Fruit fly (Drosophila melanogaster) whole organism, embryonic: ENCODE data around the gene CG15602.
A peak's percentile ranks its signal among the peaks of the same experiment; 100 is the strongest.

Experiments used
- Awh ChIP-seq: fragments of 200-800 bp; sonication (Bioruptor generic); IDR thresholded peaks from 2 replicates; pipeline ENCODE4, ENCODE4 v1.3.6; 2022; ENCODE audit warnings: missing biosample characterization, missing genetic modification characterization
- BtbVII ChIP-seq: fragments of 200-800 bp; sonication (Bioruptor generic); optimal IDR thresholded peaks from 3 replicates; lab custom pipeline; 2017; ENCODE audit warnings: missing biosample characterization, mild to moderate bottlenecking, missing genetic modification characterization
- CG10979 ChIP-seq: fragments of 200-800 bp; sonication (Bioruptor generic); optimal IDR thresholded peaks from 2 replicates; lab custom pipeline; 2018; ENCODE audit warnings: missing biosample characterization, mild to moderate bottlenecking, missing genetic modification characterization, moderate library complexity
- CG12942 ChIP-seq: fragments of 200-800 bp; sonication (Bioruptor generic); optimal IDR thresholded peaks from 3 replicates; lab custom pipeline; 2016; ENCODE audit warnings: missing biosample characterization, missing genetic modification characterization
- CG13424 ChIP-seq: fragments of 200-800 bp; sonication (Bioruptor generic); optimal IDR thresholded peaks from 2 replicates; lab custom pipeline; 2019; ENCODE audit warnings: missing biosample characterization, mild to moderate bottlenecking, missing genetic modification characterization, moderate library complexity
- CG13775 ChIP-seq: fragments of 200-800 bp; sonication (Bioruptor generic); optimal IDR thresholded peaks from 3 replicates; lab custom pipeline; 2017; ENCODE audit warnings: missing biosample characterization, mild to moderate bottlenecking, missing genetic modification characterization
- CG1603 ChIP-seq: fragments of 200-800 bp; sonication (Bioruptor generic); optimal IDR thresholded peaks from 2 replicates; lab custom pipeline; 2019; ENCODE audit warnings: missing biosample characterization, mild to moderate bottlenecking, missing genetic modification characterization, moderate library complexity
- CG18599 ChIP-seq: fragments of 200-800 bp; sonication (Bioruptor generic); optimal IDR thresholded peaks from 3 replicates; lab custom pipeline; 2017; ENCODE audit warnings: missing biosample characterization, missing genetic modification characterization, mild to moderate bottlenecking, moderate library complexity, missing genetic modification reagents
- CG18619 ChIP-seq: fragments of 200-800 bp; sonication (Bioruptor generic); optimal IDR thresholded peaks from 3 replicates; lab custom pipeline; 2017; ENCODE audit warnings: missing biosample characterization, mild to moderate bottlenecking, missing genetic modification characterization
- CG2199 ChIP-seq: fragments of 200-800 bp; sonication (Bioruptor generic); IDR thresholded peaks from 3 replicates; pipeline ENCODE4 v1.3.6; 2022; ENCODE audit warnings: missing biosample characterization, missing genetic modification characterization
- CG3163 ChIP-seq: fragments of 200-800 bp; sonication (Bioruptor generic); optimal IDR thresholded peaks from 3 replicates; lab custom pipeline; 2016; ENCODE audit warnings: missing biosample characterization, missing genetic modification characterization
- CG32767 ChIP-seq: fragments of 200-800 bp; sonication (Bioruptor generic); IDR thresholded peaks from 2 replicates; pipeline ENCODE4 v1.3.6; 2022; ENCODE audit warnings: missing biosample characterization, missing genetic modification characterization
- CG4328 ChIP-seq: fragments of 200-800 bp; sonication (Bioruptor generic); optimal IDR thresholded peaks from 3 replicates; lab custom pipeline; 2017; ENCODE audit warnings: missing biosample characterization, missing genetic modification reagents, missing genetic modification characterization
- CG43689 ChIP-seq: fragments of 200-800 bp; sonication (Bioruptor generic); IDR thresholded peaks from 2 replicates; pipeline ENCODE4 v1.3.6; 2022; ENCODE audit warnings: missing biosample characterization, missing genetic modification characterization
- CG4707 ChIP-seq: fragments of 200-800 bp; sonication (Bioruptor generic); optimal IDR thresholded peaks from 2 replicates; lab custom pipeline; 2018; ENCODE audit warnings: missing biosample characterization, mild to moderate bottlenecking, missing genetic modification characterization, moderate library complexity
- CG4854 ChIP-seq: fragments of 200-800 bp; sonication (Bioruptor generic); optimal IDR thresholded peaks from 2 replicates; lab custom pipeline; 2016; ENCODE audit warnings: missing biosample characterization, missing genetic modification characterization, inconsistent platforms
- CG8944 ChIP-seq: fragments of 200-800 bp; sonication (Bioruptor generic); optimal IDR thresholded peaks from 3 replicates; lab custom pipeline; 2016; ENCODE audit warnings: missing biosample characterization, missing genetic modification characterization
- CG9609 ChIP-seq: fragments of 200-800 bp; sonication (Bioruptor generic); optimal IDR thresholded peaks from 3 replicates; lab custom pipeline; 2016; ENCODE audit warnings: missing biosample characterization, missing genetic modification characterization
- CG9876 ChIP-seq: fragments of 200-800 bp; sonication (Bioruptor generic); optimal IDR thresholded peaks from 2 replicates; lab custom pipeline; 2016; ENCODE audit warnings: missing biosample characterization, missing genetic modification characterization
- D ChIP-seq, 2 experiments: fragments of 200-800 bp in 1 of 2; fragments of >200 bp in 1 of 2; sonication (Bioruptor generic) in 1 of 2; optimal IDR thresholded peaks; 2 replicates in 1 of 2; 3 replicates in 1 of 2; lab custom pipeline; 2017; ENCODE audit warnings: mild to moderate bottlenecking in 1 of 2, missing biosample characterization in 1 of 2, missing genetic modification characterization in 1 of 2, missing genetic modification reagents in 1 of 2
- D19B ChIP-seq: fragments of 200-800 bp; sonication (Bioruptor generic); optimal IDR thresholded peaks from 2 replicates; lab custom pipeline; 2017; ENCODE audit warnings: missing biosample characterization, mild to moderate bottlenecking, missing genetic modification characterization
- Dref ChIP-seq: fragments of 200-800 bp; sonication (Bioruptor generic); IDR thresholded peaks from 2 replicates; pipeline ENCODE4 v1.3.6; 2022; ENCODE audit warnings: missing biosample characterization, missing genetic modification characterization
- ERR ChIP-seq: fragments of 200-800 bp; sonication (Bioruptor generic); optimal IDR thresholded peaks from 2 replicates; lab custom pipeline; 2016; ENCODE audit warnings: missing biosample characterization, missing genetic modification characterization
- Gug ChIP-seq: fragments of 200-800 bp; sonication (Bioruptor generic); IDR thresholded peaks from 4 replicates; pipeline ENCODE4 v1.3.6; 2022; ENCODE audit warnings: missing biosample characterization, missing genetic modification characterization
- HLH54F ChIP-seq: fragments of 200-800 bp; sonication (Bioruptor generic); optimal IDR thresholded peaks from 3 replicates; lab custom pipeline; 2016; ENCODE audit warnings: missing biosample characterization, missing genetic modification characterization
- Hr39 ChIP-seq: fragments of >200 bp; optimal IDR thresholded peaks from 2 replicates; lab custom pipeline; 2017
- Lim3 ChIP-seq: fragments of 200-800 bp; sonication (Bioruptor generic); IDR thresholded peaks from 2 replicates; pipeline ENCODE4 v1.3.6; 2022; ENCODE audit warnings: missing biosample characterization, missing genetic modification characterization
- Meics ChIP-seq: fragments of 200-800 bp; sonication (Bioruptor generic); optimal IDR thresholded peaks from 2 replicates; lab custom pipeline; 2017; ENCODE audit warnings: missing biosample characterization, mild to moderate bottlenecking, missing genetic modification characterization
- Ravus ChIP-seq: fragments of 200-800 bp; sonication (Bioruptor generic); IDR thresholded peaks from 2 replicates; pipeline ENCODE4 v1.3.6; 2022; ENCODE audit warnings: missing biosample characterization, missing genetic modification characterization
- Taf1 ChIP-seq: fragments of 200-800 bp; sonication (Bioruptor generic); IDR thresholded peaks from 2 replicates; pipeline ENCODE4 v1.3.6; 2022; ENCODE audit warnings: missing biosample characterization, missing genetic modification characterization
- Vsx1 ChIP-seq: fragments of 200-800 bp; sonication (Bioruptor generic); optimal IDR thresholded peaks from 2 replicates; lab custom pipeline; 2017; ENCODE audit warnings: missing biosample characterization, mild to moderate bottlenecking, missing genetic modification characterization, missing genetic modification reagents
- Xbp1 ChIP-seq: fragments of 200-800 bp; sonication (Bioruptor generic); optimal IDR thresholded peaks from 3 replicates; lab custom pipeline; 2016; ENCODE audit warnings: missing biosample characterization, mild to moderate bottlenecking, missing genetic modification characterization
- ase ChIP-seq: fragments of 200-800 bp; sonication (Bioruptor generic); IDR thresholded peaks from 3 replicates; pipeline ENCODE4 v1.3.6; 2022; ENCODE audit warnings: missing biosample characterization, missing genetic modification characterization
- cas ChIP-seq: fragments of 200-800 bp; sonication (Bioruptor generic); IDR thresholded peaks from 2 replicates; pipeline ENCODE4 v1.3.6; 2022; ENCODE audit warnings: missing biosample characterization, missing genetic modification characterization
- crc ChIP-seq: fragments of 200-800 bp; sonication (Bioruptor generic); optimal IDR thresholded peaks from 2 replicates; lab custom pipeline; 2016; ENCODE audit warnings: missing biosample characterization, missing genetic modification characterization
- dan ChIP-seq: fragments of 200-800 bp; sonication (Bioruptor generic); IDR thresholded peaks from 2 replicates; pipeline ENCODE4 v1.3.6; 2022; ENCODE audit warnings: missing biosample characterization, missing genetic modification characterization
- dysf ChIP-seq: fragments of 200-800 bp; sonication (Bioruptor generic); IDR thresholded peaks from 3 replicates; pipeline ENCODE4 v1.3.6; 2022; ENCODE audit warnings: missing biosample characterization, missing genetic modification characterization
- eve ChIP-seq, 2 experiments: fragments of >200 bp; optimal IDR thresholded peaks; 2 replicates each; lab custom pipeline; 2017; ENCODE audit warnings: missing biosample characterization in 2 of 2, missing genetic modification characterization in 2 of 2
- gcm2 ChIP-seq: fragments of 200-800 bp; sonication (Bioruptor generic); optimal IDR thresholded peaks from 2 replicates; lab custom pipeline; 2016; ENCODE audit warnings: missing biosample characterization, missing genetic modification characterization
- hbn ChIP-seq: fragments of 200-800 bp; sonication (Bioruptor generic); IDR thresholded peaks from 2 replicates; pipeline ENCODE4 v1.3.6; 2022; ENCODE audit warnings: missing biosample characterization, missing genetic modification characterization; ENCODE audit not compliant: partially characterized antibody
- lilli ChIP-seq: fragments of 200-800 bp; sonication (Bioruptor generic); optimal IDR thresholded peaks from 3 replicates; lab custom pipeline; 2016; ENCODE audit warnings: missing biosample characterization, missing genetic modification characterization
- mld ChIP-seq: fragments of 200-800 bp; sonication (Bioruptor generic); IDR thresholded peaks from 3 replicates; pipeline ENCODE4 v1.3.6; 2022; ENCODE audit warnings: missing biosample characterization, missing genetic modification characterization; ENCODE audit not compliant: partially characterized antibody
- org-1 ChIP-seq: fragments of 200-800 bp; sonication (Bioruptor generic); optimal IDR thresholded peaks from 2 replicates; lab custom pipeline; 2017; ENCODE audit warnings: missing biosample characterization, missing genetic modification characterization
- p53 ChIP-seq: fragments of 200-800 bp; sonication (Bioruptor generic); optimal IDR thresholded peaks from 2 replicates; lab custom pipeline; 2016; ENCODE audit warnings: missing biosample characterization, missing genetic modification characterization
- pan ChIP-seq, 4 experiments: fragments of >200 bp in 3 of 4; fragments of 200-800 bp in 1 of 4; sonication (Bioruptor generic) in 1 of 4; optimal IDR thresholded peaks in 3 of 4; IDR thresholded peaks in 1 of 4; 2 replicates each; pipeline versions ENCODE4 v1.3.6 to Lab custom; 2017 to 2022; ENCODE audit warnings: missing biosample characterization in 2 of 4, missing genetic modification characterization in 2 of 4, mixed read lengths in 1 of 4
- pzg ChIP-seq: fragments of 200-800 bp; sonication (Bioruptor generic); optimal IDR thresholded peaks from 3 replicates; lab custom pipeline; 2018; ENCODE audit warnings: missing biosample characterization, mild to moderate bottlenecking, missing genetic modification characterization, moderate library complexity
- run ChIP-seq: fragments of 200-800 bp; sonication (Bioruptor generic); optimal IDR thresholded peaks from 3 replicates; lab custom pipeline; 2018; ENCODE audit warnings: missing biosample characterization, mild to moderate bottlenecking, missing genetic modification characterization
- sisA ChIP-seq: fragments of 200-800 bp; sonication (Bioruptor generic); IDR thresholded peaks from 2 replicates; pipeline ENCODE4 v1.3.6; 2022; ENCODE audit warnings: missing biosample characterization, missing genetic modification characterization
- zf30C ChIP-seq: fragments of 200-800 bp; sonication (Bioruptor generic); optimal IDR thresholded peaks from 3 replicates; lab custom pipeline; 2018; ENCODE audit warnings: missing biosample characterization, mild to moderate bottlenecking, missing genetic modification characterization

Gene CG15602

DNA sequence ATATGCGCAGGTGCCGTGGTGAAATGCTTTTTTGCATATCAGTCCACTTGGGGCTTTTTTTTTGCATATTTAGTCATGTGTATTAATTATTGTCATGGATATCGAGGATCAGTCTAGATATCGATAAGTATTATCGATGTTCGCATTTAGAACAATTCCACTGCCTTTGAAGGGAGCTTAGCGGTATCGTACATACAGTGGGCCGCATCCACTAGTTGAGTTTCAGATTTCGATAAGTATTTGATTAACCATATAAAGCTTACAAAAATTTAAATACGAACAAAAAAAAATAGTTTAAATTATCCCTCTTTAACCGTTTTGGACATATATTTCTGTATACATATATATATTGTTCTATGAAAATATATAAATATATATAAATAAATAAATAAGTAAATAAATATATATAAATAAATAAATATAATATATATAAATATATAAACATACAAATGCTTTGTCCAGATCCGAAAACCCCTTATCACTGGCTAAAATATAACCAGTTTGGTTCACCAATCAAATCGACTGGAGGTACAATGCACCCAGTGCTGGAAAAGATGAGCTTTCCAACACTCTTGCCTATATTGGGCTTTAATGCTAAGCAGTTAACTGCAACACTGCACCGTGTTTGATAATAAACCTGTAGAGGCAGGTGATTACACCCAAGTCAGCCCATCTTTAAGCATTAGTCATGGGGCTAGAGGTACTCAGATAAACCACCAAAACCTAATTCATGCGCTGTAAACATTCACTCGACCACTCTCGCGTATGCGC lies 3.8 kb downstream of the CG15602 start (continued):
- TF ChIP-seq D (optimal IDR thresholded peaks at IDR 0.05; lab: Kevin White, UChicago) (no peak), D (GFP tag; optimal IDR thresholded peaks at IDR 0.05; lab: Kevin White, UChicago) (no peak), sisA (GFP tag; lab: Robert Waterston, UW) (no peak), cas (no peak), CG4328 (GFP tag; lab: Kevin White, UChicago) (no peak), dysf (GFP tag; lab: Robert Waterston, UW) (no peak), ase (GFP tag; lab: Robert Waterston, UW) (no peak), Lim3 (GFP tag; lab: Robert Waterston, UW) (no peak), org-1 (GFP tag; lab: Kevin White, UChicago) (no peak), CG1603 (tag; lab: Kevin White, UChicago) (peak; percentile 30), CG32767 (GFP tag; lab: Robert Waterston, UW) (no peak), HLH54F (no peak), p53 (GFP tag; lab: Kevin White, UChicago) (no peak), D19B (no peak), CG12942 (GFP tag; lab: Kevin White, UChicago) (no peak), BtbVII (GFP tag; lab: Kevin White, UChicago) (no peak), CG18599 (GFP tag; lab: Kevin White, UChicago) (peak; percentile 33), Gug (GFP tag; lab: Robert Waterston, UW) (no peak), Taf1 (GFP tag; lab: Robert Waterston, UW) (no peak), Vsx1 (GFP tag; lab: Kevin White, UChicago) (no peak), CG3163 (GFP tag; lab: Kevin White, UChicago) (no peak), Meics (peak; percentile 52), gcm2 (GFP tag; lab: Kevin White, UChicago) (no peak), CG9609 (GFP tag; lab: Kevin White, UChicago) (no peak), CG2199 (GFP tag; lab: Robert Waterston, UW) (no peak), Dref (GFP tag; lab: Robert Waterston, UW) (peak; percentile 81), ERR (GFP tag; lab: Kevin White, UChicago) (no peak), CG13424 (tag; lab: Kevin White, UChicago) (peak; percentile 34), zf30C (no peak), pzg (GFP tag; lab: Kevin White, UChicago) (peak; percentile 42), lilli (GFP tag; lab: Kevin White, UChicago) (peak; percentile 23), Ravus (no peak), CG4854 (GFP tag; lab: Kevin White, UChicago) (no peak), hbn (GFP tag; lab: Robert Waterston, UW) (peak; percentile 66; the same call in 1 of the 2 replicates), run (tag; lab: Kevin White, UChicago) (no peak), CG43689 (GFP tag; lab: Robert Waterston, UW) (no peak), CG4707 (GFP tag; lab: Kevin White, UChicago) (peak; percentile 94), CG18619 (GFP tag; lab: Kevin White, UChicago) (no peak), Xbp1 (no peak), CG10979 (tag; lab: Kevin White, UChicago) (peak; percentile 20), Hr39 (no peak), eve (GFP tag; optimal IDR thresholded peaks at IDR 0.05; lab: Kevin White, UChicago) (peak in 1 of 2 experiments; percentile 38), CG8944 (no peak), Awh (GFP tag; lab: Robert Waterston, UW) (no peak), pan (optimal IDR thresholded peaks at IDR 0.05; lab: Kevin White, UChicago) (no peak), pan (GFP tag; optimal IDR thresholded peaks at IDR 0.05 in 1 of 2, IDR thresholded peaks at IDR 0.05 in 1 of 2) (no peak), dan (GFP tag; lab: Robert Waterston, UW) (no peak), crc (GFP tag; lab: Kevin White, UChicago) (no peak), CG13775 (GFP tag; lab: Kevin White, UChicago) (peak; percentile 0), mld (GFP tag; lab: Robert Waterston, UW) (0 out of 3 replicates have a peak, but pooled peaks have one; percentile 37), CG9876 (GFP tag; lab: Kevin White, UChicago) (no peak)
